Fruit fly (Drosophila melanogaster) whole organism, embryonic: ENCODE measurements around the gene Pink1.

Experiments
- Bteb2 ChIP-seq: fragments of 200-800 bp; sonication (Bioruptor generic); optimal IDR thresholded peaks from 2 replicates; lab custom pipeline; 2016; ENCODE audit warnings: missing biosample characterization, missing genetic modification characterization
- CG10209 ChIP-seq: fragments of 200-800 bp; sonication (Bioruptor generic); optimal IDR thresholded peaks from 3 replicates; lab custom pipeline; 2017; ENCODE audit warnings: missing biosample characterization, mild to moderate bottlenecking, missing genetic modification characterization, missing genetic modification reagents
- CG13296 ChIP-seq: fragments of 200-800 bp; sonication (Bioruptor generic); optimal IDR thresholded peaks from 3 replicates; lab custom pipeline; 2018; ENCODE audit warnings: missing biosample characterization, mild to moderate bottlenecking, missing genetic modification characterization
- CG13894 ChIP-seq: fragments of 200-800 bp; sonication (Bioruptor generic); optimal IDR thresholded peaks from 3 replicates; lab custom pipeline; 2018; ENCODE audit warnings: missing biosample characterization, mild to moderate bottlenecking, missing genetic modification characterization, moderate library complexity
- CG15601 ChIP-seq: fragments of 200-800 bp; sonication (Bioruptor generic); optimal IDR thresholded peaks from 3 replicates; lab custom pipeline; 2019; ENCODE audit warnings: missing biosample characterization, mild to moderate bottlenecking, missing genetic modification characterization, moderate library complexity
- CG1602 ChIP-seq: fragments of 200-800 bp; sonication (Bioruptor generic); optimal IDR thresholded peaks from 3 replicates; lab custom pipeline; 2016; ENCODE audit warnings: missing biosample characterization, missing genetic modification characterization
- CG17912 ChIP-seq: fragments of 200-800 bp; sonication (Bioruptor generic); optimal IDR thresholded peaks from 2 replicates; lab custom pipeline; 2018; ENCODE audit warnings: missing biosample characterization, mild to moderate bottlenecking, missing genetic modification characterization
- CG34376 ChIP-seq: fragments of 200-800 bp; sonication (Bioruptor generic); optimal IDR thresholded peaks from 2 replicates; lab custom pipeline; 2018; ENCODE audit warnings: missing biosample characterization, mild to moderate bottlenecking, missing genetic modification characterization
- CG6791 ChIP-seq: fragments of 200-800 bp; sonication (Bioruptor generic); IDR thresholded peaks from 3 replicates; pipeline ENCODE4 v1.3.6; 2022; ENCODE audit warnings: missing biosample characterization, missing genetic modification characterization; ENCODE audit not compliant: partially characterized antibody
- CG6854 ChIP-seq: fragments of 200-800 bp; sonication (Bioruptor generic); optimal IDR thresholded peaks from 3 replicates; lab custom pipeline; 2017; ENCODE audit warnings: missing biosample characterization, mild to moderate bottlenecking, missing genetic modification characterization
- CG8290 ChIP-seq, 3 experiments: fragments of 200-800 bp; sonication (Bioruptor generic); optimal IDR thresholded peaks; 2 replicates each; lab custom pipeline; 2016 to 2019; ENCODE audit warnings: missing biosample characterization in 3 of 3, missing genetic modification characterization in 3 of 3, mild to moderate bottlenecking in 2 of 3, moderate library complexity in 1 of 3
- CG8478 ChIP-seq: fragments of >200 bp; optimal IDR thresholded peaks from 2 replicates; lab custom pipeline; 2018
- E2f1 ChIP-seq: fragments of 200-800 bp; sonication (Bioruptor generic); IDR thresholded peaks from 2 replicates; pipeline ENCODE4 v1.3.6; 2022; ENCODE audit warnings: missing biosample characterization, missing genetic modification characterization
- ERR ChIP-seq: fragments of 200-800 bp; sonication (Bioruptor generic); optimal IDR thresholded peaks from 2 replicates; lab custom pipeline; 2016; ENCODE audit warnings: missing biosample characterization, missing genetic modification characterization
- Elba2 ChIP-seq: fragments of 200-800 bp; sonication (Bioruptor generic); optimal IDR thresholded peaks from 3 replicates; lab custom pipeline; 2016; ENCODE audit warnings: missing biosample characterization, missing genetic modification characterization
- GATAe ChIP-seq: fragments of 200-800 bp; sonication (Bioruptor generic); conservative IDR thresholded peaks from 2 replicates; pipeline ENCODE4 v1.3.6; 2022; ENCODE audit warnings: missing biosample characterization, missing genetic modification characterization
- Gsc ChIP-seq: fragments of 200-800 bp; sonication (Bioruptor generic); IDR thresholded peaks from 2 replicates; pipeline ENCODE4 v1.3.6; 2022; ENCODE audit warnings: missing biosample characterization, missing genetic modification characterization
- H2.0 ChIP-seq: fragments of 200-800 bp; sonication (Bioruptor generic); IDR thresholded peaks from 2 replicates; pipeline ENCODE4 v1.3.6; 2022; ENCODE audit warnings: missing biosample characterization, missing genetic modification characterization
- Hmx ChIP-seq: fragments of 200-800 bp; sonication (Bioruptor generic); optimal IDR thresholded peaks from 2 replicates; lab custom pipeline; 2016; ENCODE audit warnings: missing biosample characterization, missing genetic modification characterization
- Jarid2 ChIP-seq: fragments of 200-800 bp; sonication (Bioruptor generic); optimal IDR thresholded peaks from 3 replicates; lab custom pipeline; 2017; ENCODE audit warnings: mild to moderate bottlenecking, missing biosample characterization, missing genetic modification reagents, missing genetic modification characterization
- Lim3 ChIP-seq: fragments of 200-800 bp; sonication (Bioruptor generic); IDR thresholded peaks from 2 replicates; pipeline ENCODE4 v1.3.6; 2022; ENCODE audit warnings: missing biosample characterization, missing genetic modification characterization
- Meics ChIP-seq: fragments of 200-800 bp; sonication (Bioruptor generic); optimal IDR thresholded peaks from 2 replicates; lab custom pipeline; 2017; ENCODE audit warnings: missing biosample characterization, mild to moderate bottlenecking, missing genetic modification characterization
- Mes4 ChIP-seq: fragments of 200-800 bp; sonication (Bioruptor generic); optimal IDR thresholded peaks from 2 replicates; lab custom pipeline; 2016; ENCODE audit warnings: missing biosample characterization, missing genetic modification characterization
- Nf-YC ChIP-seq: fragments of 200-800 bp; optimal IDR thresholded peaks from 3 replicates; lab custom pipeline; 2019; ENCODE audit warnings: missing biosample characterization, mild to moderate bottlenecking, missing genetic modification characterization, moderate library complexity
- Optix ChIP-seq: fragments of 200-800 bp; sonication (Bioruptor generic); IDR thresholded peaks from 3 replicates; pipeline ENCODE4 v1.3.6; 2022; ENCODE audit warnings: missing biosample characterization, missing genetic modification characterization
- Taf1 ChIP-seq: fragments of 200-800 bp; sonication (Bioruptor generic); IDR thresholded peaks from 2 replicates; pipeline ENCODE4 v1.3.6; 2022; ENCODE audit warnings: missing biosample characterization, missing genetic modification characterization
- ase ChIP-seq: fragments of 200-800 bp; sonication (Bioruptor generic); IDR thresholded peaks from 3 replicates; pipeline ENCODE4 v1.3.6; 2022; ENCODE audit warnings: missing biosample characterization, missing genetic modification characterization
- ash1 ChIP-seq: fragments of 200-800 bp; sonication (Bioruptor generic); optimal IDR thresholded peaks from 2 replicates; lab custom pipeline; 2018; ENCODE audit warnings: missing biosample characterization, mild to moderate bottlenecking, missing genetic modification characterization
- bab2 ChIP-seq: fragments of 200-800 bp; sonication (Bioruptor generic); optimal IDR thresholded peaks from 2 replicates; lab custom pipeline; 2016; ENCODE audit warnings: missing biosample characterization, missing genetic modification characterization
- br ChIP-seq: fragments of >200 bp; optimal IDR thresholded peaks from 2 replicates; lab custom pipeline; 2017
- chinmo ChIP-seq: fragments of 200-800 bp; sonication (Bioruptor generic); IDR thresholded peaks from 4 replicates; pipeline ENCODE4 v1.3.6; 2022; ENCODE audit warnings: missing biosample characterization, missing genetic modification characterization; ENCODE audit not compliant: partially characterized antibody
- ci ChIP-seq: fragments of 200-800 bp; sonication (Bioruptor generic); IDR thresholded peaks from 3 replicates; pipeline ENCODE4 v1.3.6; 2022; ENCODE audit warnings: missing biosample characterization, missing genetic modification characterization
- crp ChIP-seq, 2 experiments: fragments of 200-800 bp; sonication (Bioruptor generic); optimal IDR thresholded peaks; 2 replicates in 1 of 2; 3 replicates in 1 of 2; lab custom pipeline; 2017; ENCODE audit warnings: missing biosample characterization in 2 of 2, missing genetic modification characterization in 2 of 2, mild to moderate bottlenecking in 1 of 2, moderate library complexity in 1 of 2
- exex ChIP-seq: fragments of 200-800 bp; sonication (Bioruptor generic); optimal IDR thresholded peaks from 4 replicates; lab custom pipeline; 2018; ENCODE audit warnings: missing biosample characterization, mild to moderate bottlenecking, missing genetic modification characterization, moderate library complexity
- gro ChIP-seq: fragments of 200-800 bp; sonication (Bioruptor generic); optimal IDR thresholded peaks from 2 replicates; lab custom pipeline; 2016; ENCODE audit warnings: missing biosample characterization, missing genetic modification characterization
- gsb ChIP-seq: fragments of 200-800 bp; sonication (Bioruptor generic); IDR thresholded peaks from 2 replicates; pipeline ENCODE4 v1.3.6; 2022; ENCODE audit warnings: missing biosample characterization, missing genetic modification characterization
- lola ChIP-seq, 3 experiments: fragments of >200 bp in 2 of 3; fragments of 200-800 bp in 1 of 3; sonication (Bioruptor generic) in 1 of 3; optimal IDR thresholded peaks; 2 replicates each; lab custom pipeline; 2017 to 2019; ENCODE audit warnings: missing biosample characterization in 3 of 3, missing genetic modification characterization in 3 of 3, mild to moderate bottlenecking in 1 of 3, moderate library complexity in 1 of 3
- nerfin-2 ChIP-seq: fragments of 200-800 bp; sonication (Bioruptor generic); IDR thresholded peaks from 2 replicates; pipeline ENCODE4 v1.3.6; 2022; ENCODE audit warnings: missing biosample characterization, missing genetic modification characterization; ENCODE audit not compliant: partially characterized antibody
- phol ChIP-seq: fragments of 200-800 bp; sonication (Bioruptor generic); optimal IDR thresholded peaks from 3 replicates; lab custom pipeline; 2018; ENCODE audit warnings: missing biosample characterization, mild to moderate bottlenecking, missing genetic modification characterization, moderate library complexity
- pum ChIP-seq: fragments of 200-800 bp; sonication (Bioruptor generic); optimal IDR thresholded peaks from 2 replicates; lab custom pipeline; 2016; ENCODE audit warnings: missing biosample characterization, missing genetic modification characterization
- schlank ChIP-seq: fragments of 200-800 bp; sonication (Bioruptor generic); optimal IDR thresholded peaks from 2 replicates; lab custom pipeline; 2018; ENCODE audit warnings: missing biosample characterization, mild to moderate bottlenecking, missing genetic modification characterization
- sd ChIP-seq: fragments of 200-800 bp; sonication (Bioruptor generic); optimal IDR thresholded peaks from 3 replicates; lab custom pipeline; 2018; ENCODE audit warnings: missing biosample characterization, mild to moderate bottlenecking, missing genetic modification characterization, moderate library complexity
- sim ChIP-seq: fragments of 200-800 bp; sonication (Bioruptor generic); IDR thresholded peaks from 2 replicates; pipeline ENCODE4 v1.3.6; 2022; ENCODE audit warnings: missing biosample characterization, missing genetic modification characterization
- sr ChIP-seq: fragments of 200-800 bp; sonication (Bioruptor generic); IDR thresholded peaks from 3 replicates; pipeline ENCODE4 v1.3.6; 2022; ENCODE audit warnings: missing biosample characterization, missing genetic modification characterization
- tx ChIP-seq: fragments of 200-800 bp; sonication (Bioruptor generic); optimal IDR thresholded peaks from 2 replicates; lab custom pipeline; 2016; ENCODE audit warnings: missing biosample characterization, missing genetic modification characterization
- unc-4 ChIP-seq: fragments of 200-800 bp; sonication (Bioruptor generic); IDR thresholded peaks from 2 replicates; pipeline ENCODE4 v1.3.6; 2022; ENCODE audit warnings: missing biosample characterization, missing genetic modification characterization; ENCODE audit not compliant: partially characterized antibody
- wek ChIP-seq: fragments of 200-800 bp; sonication (Bioruptor generic); optimal IDR thresholded peaks from 3 replicates; lab custom pipeline; 2018; ENCODE audit warnings: missing biosample characterization, mild to moderate bottlenecking, missing genetic modification characterization, moderate library complexity
- z ChIP-seq: fragments of 200-800 bp; sonication (Bioruptor generic); IDR thresholded peaks from 3 replicates; pipeline ENCODE4 v1.3.6; 2022; ENCODE audit warnings: missing biosample characterization, missing genetic modification characterization

The Pink1 gene

dm6 chrX:6694979-6695388 is 11.4 kb downstream of the Pink1 start, which contains the start of gene CG14442 (continued):
- peak; percentile 9 for TF ChIP-seq bab2 (GFP tag; lab: Kevin White, UChicago)
- no peak for TF ChIP-seq Bteb2
- TF ChIP-seq, all 482 proteins: peak for 157

- TF ChIP-seq ERR (peak; percentile 18), CG13296 (GFP tag; lab: Kevin White, UChicago) (peak; percentile 82), GATAe (GFP tag; lab: Robert Waterston, UW) (no peak), pum (GFP tag; lab: Kevin White, UChicago) (peak; percentile 19), unc-4 (GFP tag; lab: Robert Waterston, UW) (no peak), CG13894 (peak; percentile 82), Elba2 (no peak), sr (GFP tag; lab: Robert Waterston, UW) (no peak), CG1602 (GFP tag; lab: Kevin White, UChicago) (peak; percentile 8), Nf-YC (tag; lab: Kevin White, UChicago) (peak; percentile 67), Lim3 (no peak), nerfin-2 (GFP tag; lab: Robert Waterston, UW) (no peak), CG15601 (tag; lab: Kevin White, UChicago) (peak; percentile 62), gro (peak; percentile 79), CG6791 (GFP tag; lab: Robert Waterston, UW) (no peak), Mes4 (GFP tag; lab: Kevin White, UChicago) (peak; percentile 44), Hmx (peak; percentile 10), gsb (GFP tag; lab: Robert Waterston, UW) (no peak), z (no peak), Taf1 (peak; percentile 43; the same call in 1 of the 2 replicates), H2.0 (GFP tag; lab: Robert Waterston, UW) (0 out of 2 replicates have a peak, but pooled peaks have one; percentile 26), sd (peak; percentile 17), schlank (tag; lab: Kevin White, UChicago) (peak; percentile 53), CG8290 (GFP tag; optimal IDR thresholded peaks at IDR 0.05; lab: Kevin White, UChicago) (no peak), CG8290 (tag; optimal IDR thresholded peaks at IDR 0.05; lab: Kevin White, UChicago) (peak in 1 of 2 experiments; percentile 13), crp (GFP tag; optimal IDR thresholded peaks at IDR 0.05; lab: Kevin White, UChicago) (no peak), Meics (peak; percentile 84), lola (GFP tag; optimal IDR thresholded peaks at IDR 0.05; lab: Kevin White, UChicago) (peak in 1 of 3 experiments; percentile 51), E2f1 (GFP tag; lab: Robert Waterston, UW) (peak; percentile 56), chinmo (GFP tag; lab: Robert Waterston, UW) (no peak), ash1 (GFP tag; lab: Kevin White, UChicago) (no peak), CG34376 (peak; percentile 83), exex (tag; lab: Kevin White, UChicago) (peak; percentile 54), phol (peak; percentile 59), CG6854 (GFP tag; lab: Kevin White, UChicago) (peak; percentile 74), sim (GFP tag; lab: Robert Waterston, UW) (no peak), Jarid2 (GFP tag; lab: Kevin White, UChicago) (no peak), ase (GFP tag; lab: Robert Waterston, UW) (peak; percentile 50; the same call in 1 of the 3 replicates), ci (peak; percentile 86), br (no peak), CG17912 (GFP tag; lab: Kevin White, UChicago) (no peak), Optix (peak; percentile 67; the same call in 1 of the 3 replicates), Gsc (no peak), wek (no peak), CG8478 (lab: Kevin White, UChicago) (no peak), CG10209 (GFP tag; lab: Kevin White, UChicago) (peak; percentile 53), bab2 (GFP tag; lab: Kevin White, UChicago) (peak; percentile 49), tx (GFP tag; lab: Kevin White, UChicago) (peak; percentile 12)
These were observed 12.9 kb downstream of the Pink1 start for dm6 chrX:6696467-6696866.
